Fruit fly (Drosophila melanogaster): ENCODE data around the gene CG5194.
A peak's percentile ranks its signal among the peaks of the same experiment; 100 is the strongest.

Gene CG5194

DNA sequence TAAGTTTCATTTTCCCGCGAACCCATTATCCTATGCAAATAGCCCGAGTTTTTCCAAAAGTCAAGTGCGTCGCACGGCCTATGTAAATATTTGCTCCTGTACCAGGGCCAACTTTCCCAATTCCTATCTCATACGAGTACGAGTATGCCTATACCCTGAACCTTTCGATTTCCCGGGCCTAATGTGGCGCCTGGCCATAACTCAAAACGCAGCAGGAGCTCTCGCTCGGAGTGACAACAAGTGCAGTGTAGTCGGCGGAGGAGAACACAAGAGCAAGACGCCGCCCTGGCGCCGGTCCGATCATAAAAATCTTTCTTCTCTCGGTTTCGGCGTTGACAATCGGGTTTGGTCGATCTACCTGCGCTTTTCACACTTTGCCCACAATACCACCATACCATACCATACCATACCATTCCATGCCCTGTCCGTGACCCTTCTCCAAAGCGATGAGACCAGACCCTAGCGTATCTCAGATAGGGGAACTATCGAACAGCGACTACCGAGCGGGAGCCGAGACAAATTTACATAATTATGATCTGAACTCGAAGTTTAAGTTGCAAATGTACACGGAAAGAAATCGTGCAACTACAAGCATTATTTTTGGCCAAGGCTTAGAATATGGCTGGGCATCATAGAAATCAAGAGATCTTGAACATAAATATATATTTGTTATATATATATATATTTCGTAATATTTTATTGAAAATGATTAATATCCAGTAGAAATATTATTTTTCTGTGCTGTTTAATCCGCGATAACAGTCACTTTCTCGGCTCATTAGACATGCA lies 32.8 kb upstream of the CG5194 start (continued):
- TF ChIP-seq CG30020 (tag; optimal IDR thresholded peaks at IDR 0.05) (no peak), fd3F (GFP tag; optimal IDR thresholded peaks at IDR 0.05) (no peak), gfzf (GFP tag; optimal IDR thresholded peaks at IDR 0.05) (no peak), gsb (GFP tag; IDR thresholded peaks at IDR 0.05) (no peak), Max (GFP tag; optimal IDR thresholded peaks at IDR 0.05) (no peak), CG8924 (tag; optimal IDR thresholded peaks at IDR 0.05) (peak; percentile 31), CG8290 (GFP tag; optimal IDR thresholded peaks at IDR 0.05) (no peak), CG8290 (tag; optimal IDR thresholded peaks at IDR 0.05) (no peak), CG17912 (GFP tag; optimal IDR thresholded peaks at IDR 0.05) (no peak), sd (tag; optimal IDR thresholded peaks at IDR 0.05) (no peak), CG10654 (GFP tag; optimal IDR thresholded peaks at IDR 0.05) (no peak), lab (GFP tag; optimal IDR thresholded peaks at IDR 0.05) (no peak), CG17359 (tag; optimal IDR thresholded peaks at IDR 0.05) (peak; percentile 50), CG11398 (GFP tag; optimal IDR thresholded peaks at IDR 0.05) (no peak), TFAM (GFP tag; optimal IDR thresholded peaks at IDR 0.05) (no peak), vvl (GFP tag; IDR thresholded peaks at IDR 0.05) (peak; percentile 81), disco-r (GFP tag; optimal IDR thresholded peaks at IDR 0.05) (no peak), al (GFP tag; IDR thresholded peaks at IDR 0.05) (no peak), Awh (GFP tag; IDR thresholded peaks at IDR 0.05) (peak; percentile 63), tll (GFP tag; optimal IDR thresholded peaks at IDR 0.05) (peak in 1 of 2 experiments; percentile 98), vfl (GFP tag; optimal IDR thresholded peaks at IDR 0.05) (no peak), Rx (GFP tag; IDR thresholded peaks at IDR 0.05) (peak; percentile 31; the same call in 1 of the 2 replicates), CG9215 (GFP tag; IDR thresholded peaks at IDR 0.05) (no peak), CG13775 (GFP tag; optimal IDR thresholded peaks at IDR 0.05) (peak; percentile 3), cad (GFP tag; optimal IDR thresholded peaks at IDR 0.05) (peak; percentile 92), CG1647 (GFP tag; optimal IDR thresholded peaks at IDR 0.05) (no peak), gem (tag; optimal IDR thresholded peaks at IDR 0.05) (peak; percentile 75), mld (GFP tag; IDR thresholded peaks at IDR 0.05; ENCODE audit: partially characterized antibody) (no peak), gt (GFP tag; IDR thresholded peaks at IDR 0.05) (no peak), Bgb (GFP tag; IDR thresholded peaks at IDR 0.05; ENCODE audit: partially characterized antibody) (no peak), CG6791 (GFP tag; IDR thresholded peaks at IDR 0.05; ENCODE audit: partially characterized antibody) (no peak), btn (GFP tag; optimal IDR thresholded peaks at IDR 0.05) (no peak), usp (GFP tag; optimal IDR thresholded peaks at IDR 0.05) (no peak), dpn (GFP tag; optimal IDR thresholded peaks at IDR 0.05) (peak in 1 of 2 experiments; percentile 2), CG6765 (GFP tag; optimal IDR thresholded peaks at IDR 0.05) (no peak), Doc3 (GFP tag; IDR thresholded peaks at IDR 0.05; ENCODE audit: partially characterized antibody) (no peak), MESR4 (GFP tag; optimal IDR thresholded peaks at IDR 0.05) (no peak), C15 (GFP tag; IDR thresholded peaks at IDR 0.05) (no peak), vnd (GFP tag; IDR thresholded peaks at IDR 0.05; ENCODE audit: partially characterized antibody) (no peak), wor (GFP tag; IDR thresholded peaks at IDR 0.05) (no peak), MBD-R2 (GFP tag; IDR thresholded peaks at IDR 0.05) (no peak), pho (GFP tag; optimal IDR thresholded peaks at IDR 0.05) (no peak), Med (GFP tag) (peak; percentile 62), bsh (GFP tag; optimal IDR thresholded peaks at IDR 0.05) (peak in 1 of 2 experiments; percentile 79), Mad (GFP tag; optimal IDR thresholded peaks at IDR 0.05) (no peak), D19A (tag; optimal IDR thresholded peaks at IDR 0.05) (peak; percentile 53), CG2199 (GFP tag; IDR thresholded peaks at IDR 0.05) (no peak), klu (GFP tag; IDR thresholded peaks at IDR 0.05) (no peak), gro (GFP tag; optimal IDR thresholded peaks at IDR 0.05) (no peak), chm (GFP tag; IDR thresholded peaks at IDR 0.05) (no peak)

Measured in whole organism, embryonic.